Fruit fly (Drosophila melanogaster): ENCODE measurements around the gene Tep4.
A peak's percentile ranks its signal among the peaks of the same experiment; 100 is the strongest.

Gene Tep4

DNA sequence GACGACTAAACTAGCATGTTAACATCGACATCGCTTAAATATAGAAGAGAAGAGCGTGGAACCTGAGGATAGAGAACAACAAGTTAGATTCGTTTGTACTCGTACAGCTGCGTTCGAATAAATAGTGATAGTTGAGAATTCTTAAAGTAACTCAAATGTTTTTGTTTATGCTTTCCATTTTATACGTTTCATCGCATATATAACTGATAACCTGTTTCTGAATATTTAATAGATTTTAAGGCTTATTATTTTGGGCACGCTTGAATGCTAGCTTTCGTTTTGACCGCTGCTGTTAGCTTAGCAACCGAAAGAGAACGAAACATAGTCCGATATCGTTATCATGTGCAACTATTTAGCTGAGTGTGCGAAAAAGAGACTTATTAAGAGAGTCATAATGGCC is 20.0 kb upstream of the Tep4 start:
- no peak for TF ChIP-seq pan (optimal IDR thresholded peaks at IDR 0.05)
- no peak for TF ChIP-seq Jra (GFP tag; optimal IDR thresholded peaks at IDR 0.05)
- peak; percentile 95 for TF ChIP-seq sv (GFP tag; optimal IDR thresholded peaks at IDR 0.05)
- TF ChIP-seq sage (GFP tag; optimal IDR thresholded peaks at IDR 0.05): no peak
- no peak for TF ChIP-seq tai (GFP tag; optimal IDR thresholded peaks at IDR 0.05)
- no peak for TF ChIP-seq dl (GFP tag; optimal IDR thresholded peaks at IDR 0.05; ENCODE audit: insufficient read depth in 1 of 2, partially characterized antibody in 2 of 2)
- no peak for TF ChIP-seq jim (GFP tag; optimal IDR thresholded peaks at IDR 0.05)
- TF ChIP-seq foxo (GFP tag; optimal IDR thresholded peaks at IDR 0.05): peak; percentile 77 to 98
- TF ChIP-seq fru (GFP tag; optimal IDR thresholded peaks at IDR 0.05): peak; percentile 98
- no peak for TF ChIP-seq Hr78 (GFP tag; optimal IDR thresholded peaks at IDR 0.05)
- TF ChIP-seq woc (GFP tag; optimal IDR thresholded peaks at IDR 0.05): peak; percentile 45
- no peak for TF ChIP-seq Hnf4 (GFP tag; optimal IDR thresholded peaks at IDR 0.05)
- no peak for TF ChIP-seq Dif (GFP tag; optimal IDR thresholded peaks at IDR 0.05; ENCODE audit: partially characterized antibody)
- peak; percentile 21 for TF ChIP-seq Hr83 (GFP tag; optimal IDR thresholded peaks at IDR 0.05; ENCODE audit: poor library complexity, severe bottlenecking)
- TF ChIP-seq CrebA (GFP tag; optimal IDR thresholded peaks at IDR 0.05; ENCODE audit: borderline replicate concordance): no peak
- no peak for TF ChIP-seq N (GFP tag; optimal IDR thresholded peaks at IDR 0.05)
- peak; percentile 80 for TF ChIP-seq Rel (GFP tag; optimal IDR thresholded peaks at IDR 0.05)
- TF ChIP-seq Rel (tag; optimal IDR thresholded peaks at IDR 0.05): no peak
- no peak for TF ChIP-seq brk (GFP tag; optimal IDR thresholded peaks at IDR 0.05)
- TF ChIP-seq dsf (GFP tag; optimal IDR thresholded peaks at IDR 0.05; ENCODE audit: borderline replicate concordance): peak; percentile 25
- no peak for TF ChIP-seq Myc (optimal IDR thresholded peaks at IDR 0.05)
- TF ChIP-seq Vsx2 (GFP tag; optimal IDR thresholded peaks at IDR 0.05; ENCODE audit: partially characterized antibody): no peak
- peak; percentile 46 for TF ChIP-seq Mio (GFP tag; optimal IDR thresholded peaks at IDR 0.05)
- TF ChIP-seq lola (GFP tag; optimal IDR thresholded peaks at IDR 0.05): no peak
- TF ChIP-seq CG32264 (GFP tag; optimal IDR thresholded peaks at IDR 0.05): peak; percentile 53
- TF ChIP-seq HLH106 (tag; optimal IDR thresholded peaks at IDR 0.05): peak; percentile 76
- TF ChIP-seq CG9705 (GFP tag; optimal IDR thresholded peaks at IDR 0.05): no peak
- peak; percentile 95 for TF ChIP-seq h (GFP tag; optimal IDR thresholded peaks at IDR 0.05)
- TF ChIP-seq Dfd (GFP tag; optimal IDR thresholded peaks at IDR 0.05): no peak
- TF ChIP-seq GATAd (GFP tag; optimal IDR thresholded peaks at IDR 0.05): no peak
- no peak for TF ChIP-seq usp (GFP tag; optimal IDR thresholded peaks at IDR 0.05)
- peak; percentile 96 for TF ChIP-seq ey (GFP tag; optimal IDR thresholded peaks at IDR 0.05)
- TF ChIP-seq dmrt93B (GFP tag; optimal IDR thresholded peaks at IDR 0.05): peak; percentile 30
- TF ChIP-seq psq (GFP tag; optimal IDR thresholded peaks at IDR 0.05): peak; percentile 90
- peak; percentile 94 for TF ChIP-seq OdsH (GFP tag; optimal IDR thresholded peaks at IDR 0.05)
- TF ChIP-seq br (GFP tag; optimal IDR thresholded peaks at IDR 0.05): peak; percentile 93
- no peak for TF ChIP-seq Abd-B (GFP tag; optimal IDR thresholded peaks at IDR 0.05)
- TF ChIP-seq Sp1 (GFP tag; optimal IDR thresholded peaks at IDR 0.05): peak; percentile 96
- TF ChIP-seq rgr (GFP tag; optimal IDR thresholded peaks at IDR 0.05): peak; percentile 94

DNA sequence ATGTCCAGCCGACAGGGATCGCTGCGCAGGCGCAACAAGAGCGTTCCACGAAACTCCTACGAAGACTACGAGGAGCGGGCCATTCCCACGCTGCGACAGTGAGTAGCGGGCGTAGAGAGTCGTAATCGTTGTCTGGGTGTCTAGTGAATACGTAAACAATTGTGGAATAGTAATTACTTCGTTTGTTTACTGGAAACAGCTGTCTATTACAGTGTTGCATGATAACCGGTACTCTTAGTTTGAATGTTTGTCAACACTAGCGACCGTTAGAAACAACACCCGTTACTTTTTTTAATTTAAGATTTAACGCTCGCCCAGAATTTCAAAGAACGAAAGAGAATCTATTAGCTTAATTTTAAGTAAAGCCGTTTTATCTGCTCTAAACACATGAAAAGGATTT is 18.2 kb upstream of the Tep4 start, which contains the start of gene CG10165:
Gene CG10165 (minus strand): TSS at position 214 of the 400 bp plus-strand sequence.
- TF ChIP-seq Hr83 (GFP tag; optimal IDR thresholded peaks at IDR 0.05; ENCODE audit: poor library complexity, severe bottlenecking): peak; percentile 26
- TF ChIP-seq fru (GFP tag; optimal IDR thresholded peaks at IDR 0.05): peak; percentile 91
- no peak for TF ChIP-seq usp (GFP tag; optimal IDR thresholded peaks at IDR 0.05)
- peak; percentile 37 for TF ChIP-seq h (GFP tag; optimal IDR thresholded peaks at IDR 0.05)

- peak; percentile 41 for TF ChIP-seq Myc (optimal IDR thresholded peaks at IDR 0.05)
- TF ChIP-seq Mio (GFP tag; optimal IDR thresholded peaks at IDR 0.05): peak; percentile 63
- TF ChIP-seq usp (GFP tag; optimal IDR thresholded peaks at IDR 0.05): no peak
- peak; percentile 17 to 92 for TF ChIP-seq foxo (GFP tag; optimal IDR thresholded peaks at IDR 0.05)
- TF ChIP-seq br (GFP tag; optimal IDR thresholded peaks at IDR 0.05): peak; percentile 89
- peak; percentile 28 for TF ChIP-seq GATAd (GFP tag; optimal IDR thresholded peaks at IDR 0.05)
- TF ChIP-seq dsf (GFP tag; optimal IDR thresholded peaks at IDR 0.05; ENCODE audit: borderline replicate concordance): peak; percentile 50
- TF ChIP-seq ey (GFP tag; optimal IDR thresholded peaks at IDR 0.05): peak; percentile 89
- TF ChIP-seq fru (GFP tag; optimal IDR thresholded peaks at IDR 0.05): peak; percentile 90
- peak; percentile 74 for TF ChIP-seq CG32264 (GFP tag; optimal IDR thresholded peaks at IDR 0.05)
- TF ChIP-seq Vsx2 (GFP tag; optimal IDR thresholded peaks at IDR 0.05; ENCODE audit: partially characterized antibody): no peak
- no peak for TF ChIP-seq Dfd (GFP tag; optimal IDR thresholded peaks at IDR 0.05)
- TF ChIP-seq lola (GFP tag; optimal IDR thresholded peaks at IDR 0.05): no peak
- no peak for TF ChIP-seq dl (GFP tag; optimal IDR thresholded peaks at IDR 0.05; ENCODE audit: insufficient read depth in 1 of 2, partially characterized antibody in 2 of 2)
- TF ChIP-seq Hr83 (GFP tag; optimal IDR thresholded peaks at IDR 0.05; ENCODE audit: poor library complexity, severe bottlenecking): peak; percentile 92
- peak; percentile 89 for TF ChIP-seq woc (GFP tag; optimal IDR thresholded peaks at IDR 0.05)
- no peak for TF ChIP-seq tai (GFP tag; optimal IDR thresholded peaks at IDR 0.05)
- TF ChIP-seq Sp1 (GFP tag; optimal IDR thresholded peaks at IDR 0.05): peak; percentile 80
- TF ChIP-seq CrebA (GFP tag; optimal IDR thresholded peaks at IDR 0.05; ENCODE audit: borderline replicate concordance): no peak
- peak; percentile 63 for TF ChIP-seq sage (GFP tag; optimal IDR thresholded peaks at IDR 0.05)
- TF ChIP-seq CG9705 (GFP tag; optimal IDR thresholded peaks at IDR 0.05): peak; percentile 61
- TF ChIP-seq jim (GFP tag; optimal IDR thresholded peaks at IDR 0.05): peak; percentile 2
- TF ChIP-seq Rel (GFP tag; optimal IDR thresholded peaks at IDR 0.05): no peak
- TF ChIP-seq Rel (tag; optimal IDR thresholded peaks at IDR 0.05): peak; percentile 58
- peak; percentile 82 for TF ChIP-seq brk (GFP tag; optimal IDR thresholded peaks at IDR 0.05)
- peak; percentile 85 for TF ChIP-seq HLH106 (tag; optimal IDR thresholded peaks at IDR 0.05)
- TF ChIP-seq Jra (GFP tag; optimal IDR thresholded peaks at IDR 0.05): peak; percentile 61
- peak; percentile 90 for TF ChIP-seq h (GFP tag; optimal IDR thresholded peaks at IDR 0.05)
- TF ChIP-seq sv (GFP tag; optimal IDR thresholded peaks at IDR 0.05): peak; percentile 84
- no peak for TF ChIP-seq pan (optimal IDR thresholded peaks at IDR 0.05)
- peak; percentile 68 for TF ChIP-seq psq (GFP tag; optimal IDR thresholded peaks at IDR 0.05)
- peak; percentile 93 for TF ChIP-seq rgr (GFP tag; optimal IDR thresholded peaks at IDR 0.05)
- no peak for TF ChIP-seq Dif (GFP tag; optimal IDR thresholded peaks at IDR 0.05; ENCODE audit: partially characterized antibody)
- no peak for TF ChIP-seq Hr78 (GFP tag; optimal IDR thresholded peaks at IDR 0.05)
- TF ChIP-seq N (GFP tag; optimal IDR thresholded peaks at IDR 0.05): no peak
- TF ChIP-seq dmrt93B (GFP tag; optimal IDR thresholded peaks at IDR 0.05): peak; percentile 71
- TF ChIP-seq Abd-B (GFP tag; optimal IDR thresholded peaks at IDR 0.05): no peak
- peak; percentile 86 for TF ChIP-seq OdsH (GFP tag; optimal IDR thresholded peaks at IDR 0.05)
- TF ChIP-seq Hnf4 (GFP tag; optimal IDR thresholded peaks at IDR 0.05): peak; percentile 91
Observed at dm6 chr2L:19533247-19533646, 15.1 kb upstream of the Tep4 start, which contains the start of gene CG33116. Gene CG33116, plus strand, starts transcription at chr2L:19533479.
